Worm (Caenorhabditis elegans) whole organism, L4 larva: ENCODE data around the gene let-767.

ENCODE experiments used
- D1046.2 ChIP-seq: fragments of 200-800 bp; sonication (Bioruptor generic); IDR thresholded peaks from 2 replicates; pipeline ENCODE4 v1.3.6; 2022; ENCODE audit warnings: missing genetic modification characterization, missing compliant biosample characterization
- F26F4.8 ChIP-seq: fragments of 200-800 bp; sonication (Bioruptor generic); conservative IDR thresholded peaks from 2 replicates; pipeline ENCODE4 v1.3.6; 2022; ENCODE audit warnings: missing genetic modification characterization, missing compliant biosample characterization
- F44E2.7 ChIP-seq: fragments of 200-800 bp; sonication (Bioruptor generic); IDR thresholded peaks from 2 replicates; pipeline ENCODE4 v2.1.2; 2022; ENCODE audit warnings: missing genetic modification characterization, missing compliant biosample characterization
- T20F7.1 ChIP-seq: fragments of 200-800 bp; sonication (Bioruptor generic); optimal IDR thresholded peaks from 2 replicates; lab custom pipeline; 2018; ENCODE audit warnings: mild to moderate bottlenecking, missing genetic modification characterization, missing compliant biosample characterization
- T26A8.4 ChIP-seq: fragments of 200-800 bp; sonication (Bioruptor generic); IDR thresholded peaks from 2 replicates; pipeline ENCODE4 v1.3.6; 2022; ENCODE audit warnings: missing genetic modification characterization, missing compliant biosample characterization
- Y5F2A.4 ChIP-seq: fragments of 200-800 bp; sonication (Bioruptor generic); optimal IDR thresholded peaks from 2 replicates; lab custom pipeline; 2018; ENCODE audit warnings: mild to moderate bottlenecking, missing genetic modification characterization, missing compliant biosample characterization
- aly-2 ChIP-seq: sonication (generic microtip); optimal IDR thresholded peaks from 2 replicates; lab custom pipeline; 2018; ENCODE audit warnings: missing biosample characterization, missing genetic modification characterization
- ceh-20 ChIP-seq: fragments of 200-800 bp; sonication (Bioruptor generic); IDR thresholded peaks from 2 replicates; pipeline ENCODE4 v1.3.6; 2022; ENCODE audit warnings: missing genetic modification reagents, missing genetic modification characterization, missing compliant biosample characterization
- ceh-44 ChIP-seq: fragments of 200-800 bp; sonication (Bioruptor generic); IDR thresholded peaks from 2 replicates; pipeline ENCODE4 v1.3.6; 2022; ENCODE audit warnings: missing genetic modification reagents, missing genetic modification characterization, missing compliant biosample characterization
- ceh-82 ChIP-seq: sonication (generic microtip); optimal IDR thresholded peaks from 2 replicates; lab custom pipeline; 2017; ENCODE audit warnings: missing biosample characterization, missing genetic modification characterization
- ctbp-1 ChIP-seq: fragments of 200-800 bp; sonication (Bioruptor generic); IDR thresholded peaks from 2 replicates; pipeline ENCODE4 v1.3.6; 2022; ENCODE audit warnings: missing genetic modification reagents, missing genetic modification characterization, missing compliant biosample characterization
- daf-16 ChIP-seq, 3 experiments: sonication (generic microtip); optimal IDR thresholded peaks; 2 replicates each; lab custom pipeline; 2016 to 2017; ENCODE audit warnings: missing genetic modification characterization in 3 of 3, missing genetic modification reagents in 3 of 3, mild to moderate bottlenecking in 2 of 3, missing compliant biosample characterization in 2 of 3, missing biosample characterization in 1 of 3, moderate library complexity in 1 of 3
- daf-19 ChIP-seq: fragments of 200-800 bp; sonication (Bioruptor generic); conservative IDR thresholded peaks from 2 replicates; pipeline ENCODE4 v1.3.6; 2022; ENCODE audit warnings: missing genetic modification characterization, missing compliant biosample characterization
- daf-8 ChIP-seq: fragments of 200-800 bp; sonication (Bioruptor generic); IDR thresholded peaks from 2 replicates; pipeline ENCODE4 v1.3.6; 2022; ENCODE audit warnings: missing genetic modification characterization, missing compliant biosample characterization
- dve-1 ChIP-seq: sonication (generic microtip); optimal IDR thresholded peaks from 2 replicates; lab custom pipeline; 2017; ENCODE audit warnings: antibody characterized with exemption, mild to moderate bottlenecking, missing genetic modification characterization, missing compliant biosample characterization; ENCODE audit not compliant: insufficient read depth
- gei-8 ChIP-seq: fragments of 200-800 bp; sonication (Bioruptor generic); optimal IDR thresholded peaks from 2 replicates; lab custom pipeline; 2018; ENCODE audit warnings: mild to moderate bottlenecking, missing genetic modification characterization, missing compliant biosample characterization
- hif-1 ChIP-seq, 2 experiments: sonication (generic microtip); optimal IDR thresholded peaks; 2 replicates each; lab custom pipeline; 2016 to 2017; ENCODE audit warnings: missing compliant biosample characterization in 2 of 2, missing genetic modification characterization in 2 of 2, missing genetic modification reagents in 2 of 2, missing genotype in 2 of 2, mild to moderate bottlenecking in 1 of 2
- hlh-11 ChIP-seq: fragments of 200-800 bp; sonication (Bioruptor generic); optimal IDR thresholded peaks from 2 replicates; lab custom pipeline; 2018; ENCODE audit warnings: mild to moderate bottlenecking, missing genetic modification characterization, missing compliant biosample characterization
- lin-29 ChIP-seq: fragments of 200-800 bp; sonication (Bioruptor generic); IDR thresholded peaks from 2 replicates; pipeline ENCODE4 v1.3.6; 2022; ENCODE audit warnings: missing genetic modification reagents, missing genetic modification characterization, missing compliant biosample characterization
- lin-38 ChIP-seq: fragments of 200-800 bp; sonication (Bioruptor generic); IDR thresholded peaks from 2 replicates; pipeline ENCODE4 v1.3.6; 2022; ENCODE audit warnings: missing genetic modification reagents, missing genetic modification characterization, missing compliant biosample characterization
- lsy-2 ChIP-seq, 2 experiments: fragments of 150-350 bp in 1 of 2; sonication (generic microtip) in 1 of 2; optimal IDR thresholded peaks; 2 replicates each; lab custom pipeline; 2014 to 2017; ENCODE audit warnings: missing biosample characterization in 2 of 2, missing genetic modification characterization in 2 of 2
- mdl-1 ChIP-seq, 2 experiments: fragments of 150-350 bp in 1 of 2; sonication (generic microtip) in 1 of 2; optimal IDR thresholded peaks; 2 replicates each; lab custom pipeline; 2014 to 2017; ENCODE audit warnings: missing biosample characterization in 2 of 2, missing genetic modification characterization in 2 of 2
- mep-1 ChIP-seq: fragments of 150-350 bp; sonication (generic microtip); optimal IDR thresholded peaks from 3 replicates; lab custom pipeline; 2014; ENCODE audit warnings: missing biosample characterization, missing genetic modification characterization
- mes-2 ChIP-seq: sonication (generic microtip); optimal IDR thresholded peaks from 2 replicates; lab custom pipeline; 2016; ENCODE audit warnings: missing genotype, mild to moderate bottlenecking, missing genetic modification characterization, missing compliant biosample characterization; ENCODE audit not compliant: poor library complexity, severe bottlenecking
- mxl-3 ChIP-seq: fragments of 200-800 bp; sonication (Bioruptor generic); optimal IDR thresholded peaks from 2 replicates; lab custom pipeline; 2018; ENCODE audit warnings: mild to moderate bottlenecking, missing genetic modification characterization, missing compliant biosample characterization
- nhr-102 ChIP-seq: sonication (generic microtip); optimal IDR thresholded peaks from 2 replicates; lab custom pipeline; 2016; ENCODE audit warnings: mild to moderate bottlenecking, missing genetic modification characterization, moderate library complexity, missing compliant biosample characterization
- nhr-11 ChIP-seq: fragments of 150-350 bp; optimal IDR thresholded peaks from 2 replicates; lab custom pipeline; 2014; ENCODE audit warnings: missing biosample characterization, missing genetic modification characterization
- nhr-111 ChIP-seq: fragments of 200-800 bp; sonication (Bioruptor generic); optimal IDR thresholded peaks from 2 replicates; lab custom pipeline; 2018; ENCODE audit warnings: mild to moderate bottlenecking, missing genetic modification characterization, missing compliant biosample characterization
- nhr-28 ChIP-seq: fragments of 150-350 bp; optimal IDR thresholded peaks from 2 replicates; lab custom pipeline; 2014; ENCODE audit warnings: missing biosample characterization, missing genetic modification characterization
- nhr-42 ChIP-seq: fragments of 200-800 bp; sonication (Bioruptor generic); IDR thresholded peaks from 2 replicates; pipeline ENCODE4 v1.3.6; 2022; ENCODE audit warnings: missing genetic modification characterization, missing compliant biosample characterization
- nhr-48 ChIP-seq: sonication (generic microtip); optimal IDR thresholded peaks from 2 replicates; lab custom pipeline; 2016; ENCODE audit warnings: mild to moderate bottlenecking, missing genetic modification characterization, missing compliant biosample characterization
- pqm-1 ChIP-seq: sonication (generic microtip); optimal IDR thresholded peaks from 2 replicates; lab custom pipeline; 2017; ENCODE audit warnings: missing biosample characterization, missing genetic modification characterization
- saeg-2 ChIP-seq: fragments of 200-800 bp; sonication (Bioruptor generic); IDR thresholded peaks from 2 replicates; pipeline ENCODE4 v1.3.6; 2022; ENCODE audit warnings: missing genetic modification reagents, missing genetic modification characterization, missing compliant biosample characterization
- skn-1 ChIP-seq: fragments of 150-350 bp; optimal IDR thresholded peaks from 2 replicates; lab custom pipeline; 2014; ENCODE audit warnings: missing biosample characterization, missing genetic modification characterization
- tra-1 ChIP-seq: fragments of 200-800 bp; sonication (Bioruptor generic); IDR thresholded peaks from 2 replicates; pipeline ENCODE4 v1.3.6; 2022; ENCODE audit warnings: missing genetic modification reagents, missing genetic modification characterization, missing compliant biosample characterization
- unc-39 ChIP-seq: sonication (generic microtip); optimal IDR thresholded peaks from 2 replicates; lab custom pipeline; 2017; ENCODE audit warnings: missing biosample characterization, missing genetic modification characterization
- unc-62 ChIP-seq, 3 experiments: fragments of 150-350 bp in 1 of 3; sonication (generic microtip); optimal IDR thresholded peaks in 2 of 3; peaks in 1 of 3; 1 replicate in 1 of 3; 2 replicates in 2 of 3; lab custom pipeline; 2014 to 2017; ENCODE audit warnings: missing biosample characterization in 3 of 3, missing genetic modification characterization in 3 of 3, missing genetic modification reagents in 3 of 3, missing genotype in 1 of 3

The let-767 gene

DNA sequence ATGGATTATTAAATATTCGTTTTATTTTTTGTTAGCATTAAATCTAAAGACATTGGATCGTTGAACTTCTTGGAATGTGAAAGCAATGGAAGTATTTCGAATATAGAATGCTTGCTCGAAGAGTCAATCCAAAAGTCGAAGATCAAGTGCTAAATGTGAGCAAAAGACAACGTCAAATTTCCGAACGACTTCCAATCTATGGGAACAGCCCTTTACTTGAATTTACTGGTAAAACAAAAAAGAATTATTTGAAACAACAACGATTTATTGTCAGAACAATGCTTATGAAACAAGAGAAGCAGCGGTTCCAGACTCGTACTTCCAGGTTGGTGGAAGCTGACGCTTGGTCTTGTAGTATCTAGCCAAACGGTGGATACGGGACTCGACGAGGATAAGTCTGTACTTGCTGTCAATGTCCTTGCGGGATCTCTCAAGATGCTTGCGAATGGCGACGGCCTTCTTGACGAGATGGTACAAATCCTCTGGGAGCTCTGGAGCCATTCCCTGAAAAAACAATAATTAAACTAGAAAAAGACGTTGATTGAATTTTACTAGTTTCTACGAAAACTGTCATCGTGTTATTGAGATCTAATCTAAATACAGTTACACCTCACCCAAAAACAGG lies 34.2 kb upstream of the let-767 start (continued):
- TF ChIP-seq daf-16 (GFP tag; optimal IDR thresholded peaks at IDR 0.05; lab: Kevin White, UChicago) (no peak), daf-16 (tag; optimal IDR thresholded peaks at IDR 0.05; lab: Kevin White, UChicago) (peak; percentile 16)

DNA sequence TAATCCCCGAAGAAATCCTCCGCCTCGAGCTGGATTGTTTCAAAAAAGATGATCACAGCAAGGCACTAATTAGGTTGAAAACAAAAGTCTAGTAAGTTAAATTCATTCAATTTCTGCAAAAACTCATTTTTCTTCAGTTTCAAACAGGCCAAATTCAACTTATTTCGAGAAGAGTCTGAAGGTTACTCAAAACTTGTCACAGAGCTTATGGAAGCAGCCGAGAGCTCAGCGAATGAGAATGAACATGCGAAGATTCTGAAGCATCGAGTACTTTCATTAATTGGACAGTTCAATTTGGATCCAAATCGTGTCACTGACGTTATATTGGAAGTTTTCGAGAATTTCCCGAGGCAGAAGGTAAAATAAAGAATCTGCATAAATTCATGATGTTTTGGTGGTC lies 28.8 kb upstream of the let-767 start:
- TF ChIP-seq ceh-20 (GFP tag; lab: Robert Waterston, UW), result no peak
- peak in 1 of 2 experiments; percentile 97 for TF ChIP-seq unc-62 (GFP tag; optimal IDR thresholded peaks at IDR 0.05 in 1 of 2; lab: Kevin White, UChicago)
- TF ChIP-seq unc-62 (tag; optimal IDR thresholded peaks at IDR 0.05; lab: Kevin White, UChicago), result no peak

DNA sequence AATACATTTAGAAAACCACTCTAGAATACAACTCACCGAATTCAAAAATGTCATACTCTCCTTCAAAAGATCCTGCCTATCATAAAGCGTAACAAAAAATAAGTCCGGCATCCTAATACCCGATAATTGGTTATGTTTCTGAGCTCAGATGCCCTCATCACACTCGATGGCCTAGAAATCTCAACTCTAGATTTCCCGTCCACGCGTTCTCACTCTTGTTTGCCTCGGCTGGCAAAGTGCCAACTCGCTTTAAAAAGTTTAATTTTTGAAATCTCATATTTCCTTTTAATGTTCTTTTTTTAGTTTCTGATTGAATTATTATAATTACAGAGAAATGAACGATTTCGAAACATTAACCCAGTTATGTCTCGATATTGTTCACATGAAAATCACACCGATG lies 27.9 kb upstream of the let-767 start, which contains the start of the genes C56G2.15 and thoc-2:
C56G2.15 (minus strand) TSS at position 188 of the 400 bp plus-strand sequence.
thoc-2 (plus strand) TSS at position 331 of the 400 bp plus-strand sequence.
- no peak for TF ChIP-seq nhr-111 (GFP tag; lab: Kevin White, UChicago)
- peak in 1 of 2 experiments; percentile 7 for TF ChIP-seq hif-1 (tag; optimal IDR thresholded peaks at IDR 0.05; lab: Kevin White, UChicago)
- no peak for TF ChIP-seq daf-16 (GFP tag; optimal IDR thresholded peaks at IDR 0.05; lab: Kevin White, UChicago)
- peak; percentile 8 for TF ChIP-seq daf-16 (tag; optimal IDR thresholded peaks at IDR 0.05; lab: Kevin White, UChicago)
- peak; percentile 75 for TF ChIP-seq mes-2 (tag; lab: Kevin White, UChicago)
- no peak for TF ChIP-seq ceh-44 (GFP tag; lab: Robert Waterston, UW)
- peak in 1 of 2 experiments; percentile 68 for TF ChIP-seq lsy-2 (tag; optimal IDR thresholded peaks at IDR 0.05; lab: Kevin White, UChicago)
- peak; percentile 33 for TF ChIP-seq mep-1 (tag; lab: Kevin White, UChicago)

DNA sequence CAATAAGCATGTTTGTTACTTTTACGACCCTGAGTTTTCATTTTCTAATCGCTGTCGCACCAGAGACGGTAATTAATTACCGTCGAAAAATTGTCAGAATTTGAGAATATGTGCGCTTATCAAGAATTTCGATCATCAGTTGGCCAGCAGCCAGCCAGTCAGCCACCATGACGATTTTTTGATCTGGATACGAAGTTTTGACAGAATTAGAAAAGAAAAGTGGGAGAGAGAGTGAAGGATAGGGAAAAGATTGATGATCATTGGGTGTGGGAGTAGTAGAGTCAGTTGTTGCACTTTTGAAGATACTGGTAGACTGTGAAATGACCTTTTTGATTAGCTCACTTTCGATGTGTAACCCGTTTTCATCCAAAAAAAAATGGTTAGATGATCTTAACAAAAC lies 24.6 kb upstream of the let-767 start:
- TF ChIP-seq lin-38 (GFP tag; lab: Robert Waterston, UW) (peak; percentile 33; the same call in 1 of the 2 replicates), hlh-11 (tag; lab: Kevin White, UChicago) (peak; percentile 16), nhr-11 (peak; percentile 15), ceh-82 (tag; lab: Kevin White, UChicago) (no peak), daf-8 (GFP tag; lab: Robert Waterston, UW) (no peak), nhr-28 (tag; lab: Kevin White, UChicago) (peak; percentile 54), unc-62 (GFP tag; optimal IDR thresholded peaks at IDR 0.05 in 1 of 2; lab: Kevin White, UChicago) (peak in 1 of 2 experiments; percentile 99), unc-62 (tag; optimal IDR thresholded peaks at IDR 0.05; lab: Kevin White, UChicago) (no peak), mdl-1 (tag; optimal IDR thresholded peaks at IDR 0.05; lab: Kevin White, UChicago) (peak in 1 of 2 experiments; percentile 18), lsy-2 (tag; optimal IDR thresholded peaks at IDR 0.05; lab: Kevin White, UChicago) (peak in 1 of 2 experiments; percentile 13)
- TF ChIP-seq, all 104 proteins: peak for 7

DNA sequence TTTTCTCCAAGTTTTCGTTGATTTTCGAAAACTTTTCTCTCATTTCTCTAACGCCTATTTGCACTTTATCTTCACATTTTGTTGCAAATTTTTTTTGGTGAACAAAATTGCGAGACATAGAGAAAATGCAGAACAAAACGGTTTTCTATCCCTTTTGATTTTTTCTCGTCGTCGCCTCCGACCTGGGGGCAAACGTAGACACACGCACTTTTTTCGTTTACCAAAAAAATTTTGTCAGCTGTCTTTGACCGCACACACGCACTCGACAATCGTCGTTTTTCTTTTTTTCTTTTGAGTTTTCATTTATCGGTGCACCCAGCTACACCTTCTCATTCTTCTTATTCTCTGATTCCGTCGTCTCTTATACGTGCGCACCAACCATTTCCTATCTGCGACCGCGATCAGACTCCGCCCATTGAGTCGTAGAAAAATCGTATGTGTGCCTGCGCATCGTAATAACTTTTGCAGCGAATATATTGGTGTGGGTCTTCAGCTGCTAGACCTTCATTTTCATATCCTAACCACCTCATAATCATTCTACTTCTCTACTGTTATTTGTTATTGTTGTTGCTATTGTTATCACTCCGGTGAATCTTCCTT lies 22.7 kb upstream of the let-767 start:
- TF ChIP-seq dve-1, result peak; percentile 20
- no peak for TF ChIP-seq nhr-42 (GFP tag; lab: Robert Waterston, UW)
- 0 out of 2 replicates have a peak, but pooled peaks have one; percentile 10 for TF ChIP-seq lin-29 (GFP tag; lab: Robert Waterston, UW)
- peak; percentile 11 for TF ChIP-seq nhr-102 (tag; lab: Kevin White, UChicago)
- no peak for TF ChIP-seq Y5F2A.4 (GFP tag; lab: Kevin White, UChicago)
- TF ChIP-seq F26F4.8 (GFP tag; lab: Robert Waterston, UW), result no peak
- TF ChIP-seq pqm-1 (tag; lab: Kevin White, UChicago), result no peak
- 0 out of 2 replicates have a peak, but pooled peaks have one; percentile 12 for TF ChIP-seq lin-38 (GFP tag; lab: Robert Waterston, UW)
- peak; percentile 77 for TF ChIP-seq nhr-28 (tag; lab: Kevin White, UChicago)
- 0 out of 2 replicates have a peak, but pooled peaks have one; percentile 25 for TF ChIP-seq daf-19 (GFP tag; lab: Robert Waterston, UW)
- peak; percentile 60; the same call in 1 of the 2 replicates for TF ChIP-seq tra-1
- TF ChIP-seq T26A8.4, result no peak
- no peak for TF ChIP-seq skn-1
- TF ChIP-seq nhr-48 (tag; lab: Kevin White, UChicago), result peak; percentile 74
- TF ChIP-seq F44E2.7, result no peak
- TF ChIP-seq unc-39, result no peak
- 0 out of 2 replicates have a peak, but pooled peaks have one; percentile 10 for TF ChIP-seq ctbp-1
- TF ChIP-seq aly-2, result no peak
- TF ChIP-seq ceh-82 (tag; lab: Kevin White, UChicago), result no peak
- TF ChIP-seq gei-8 (GFP tag; lab: Kevin White, UChicago), result no peak
- peak; percentile 38 for TF ChIP-seq mxl-3 (GFP tag; lab: Kevin White, UChicago)
- peak in 1 of 2 experiments; percentile 43 for TF ChIP-seq mdl-1 (tag; optimal IDR thresholded peaks at IDR 0.05; lab: Kevin White, UChicago)
- TF ChIP-seq T20F7.1, result no peak
- TF ChIP-seq D1046.2 (GFP tag; lab: Robert Waterston, UW), result no peak
- TF ChIP-seq saeg-2 (GFP tag; lab: Robert Waterston, UW), result no peak
